Fruit fly (Drosophila melanogaster) whole organism, embryonic: ENCODE measurements around the gene CG2841.

Source experiments
- B-H1 ChIP-seq: fragments of 200-800 bp; sonication (Bioruptor generic); IDR thresholded peaks from 3 replicates; pipeline ENCODE4 v1.3.6; 2022; ENCODE audit warnings: missing biosample characterization, missing genetic modification characterization
- CG12769 ChIP-seq: fragments of 200-800 bp; sonication (Bioruptor generic); optimal IDR thresholded peaks from 2 replicates; lab custom pipeline; 2019; ENCODE audit warnings: missing biosample characterization, mild to moderate bottlenecking, missing genetic modification characterization, moderate library complexity
- CG13296 ChIP-seq: fragments of 200-800 bp; sonication (Bioruptor generic); optimal IDR thresholded peaks from 3 replicates; lab custom pipeline; 2018; ENCODE audit warnings: missing biosample characterization, mild to moderate bottlenecking, missing genetic modification characterization
- CG15073 ChIP-seq: fragments of 200-800 bp; sonication (Bioruptor generic); optimal IDR thresholded peaks from 2 replicates; lab custom pipeline; 2016; ENCODE audit warnings: missing biosample characterization, missing genetic modification characterization
- CG17328 ChIP-seq: fragments of 200-800 bp; sonication (Bioruptor generic); IDR thresholded peaks from 2 replicates; pipeline ENCODE4 v1.3.6; 2022; ENCODE audit warnings: missing biosample characterization, missing genetic modification characterization
- CG2875 ChIP-seq: fragments of 200-800 bp; sonication (Bioruptor generic); optimal IDR thresholded peaks from 2 replicates; lab custom pipeline; 2017; ENCODE audit warnings: missing biosample characterization, mild to moderate bottlenecking, missing genetic modification characterization, missing genetic modification reagents
- CG34224 ChIP-seq: fragments of 200-800 bp; sonication (Bioruptor generic); IDR thresholded peaks from 3 replicates; pipeline ENCODE4 v1.3.6; 2022; ENCODE audit warnings: missing biosample characterization, missing genetic modification characterization; ENCODE audit not compliant: partially characterized antibody
- CG6765 ChIP-seq: fragments of 200-800 bp; sonication (Bioruptor generic); optimal IDR thresholded peaks from 3 replicates; lab custom pipeline; 2017; ENCODE audit warnings: missing biosample characterization, mild to moderate bottlenecking, missing genetic modification characterization
- Nf-YA ChIP-seq: fragments of 200-800 bp; sonication (Bioruptor generic); IDR thresholded peaks from 2 replicates; pipeline ENCODE4 v1.3.6; 2022; ENCODE audit warnings: missing biosample characterization, missing genetic modification characterization
- Trl ChIP-seq, 3 experiments: fragments of >200 bp in 2 of 3; fragments of 200-800 bp in 1 of 3; sonication (Bioruptor generic) in 1 of 3; optimal IDR thresholded peaks; 2 replicates in 1 of 3; 3 replicates in 2 of 3; lab custom pipeline; 2016 to 2017; ENCODE audit warnings: missing biosample characterization in 1 of 3, missing genetic modification characterization in 1 of 3

dm6 chrX:2356441-2356840 lies 9.7 kb downstream of the CG2841 start:
- no peak for TF ChIP-seq Trl (optimal IDR thresholded peaks at IDR 0.05; lab: Kevin White, UChicago)
- TF ChIP-seq Trl (GFP tag; optimal IDR thresholded peaks at IDR 0.05; lab: Kevin White, UChicago) = no peak
- no peak for TF ChIP-seq CG6765 (GFP tag; lab: Kevin White, UChicago)
- TF ChIP-seq CG2875 (GFP tag; lab: Kevin White, UChicago) = no peak
- TF ChIP-seq CG17328 = no peak
- TF ChIP-seq CG34224 (GFP tag; lab: Robert Waterston, UW) = no peak
- TF ChIP-seq CG15073 (GFP tag; lab: Kevin White, UChicago) = no peak
- TF ChIP-seq Nf-YA (GFP tag; lab: Robert Waterston, UW) = no peak
- TF ChIP-seq B-H1 (GFP tag; lab: Robert Waterston, UW) = no peak
- no peak for TF ChIP-seq CG12769
- no peak for TF ChIP-seq CG13296
